Worm (Caenorhabditis elegans): ENCODE results near the gene mpst-7.

ce11 chrV:13003378-13003777 is 42.4 kb upstream of the mpst-7 start:
- no peak for TF ChIP-seq jun-1 (tag; optimal IDR thresholded peaks at IDR 0.05)
- peak; percentile 83 for TF ChIP-seq vab-7 (GFP tag; IDR thresholded peaks at IDR 0.05)
- peak; percentile 93 for TF ChIP-seq egl-43 (GFP tag; IDR thresholded peaks at IDR 0.05)
- no peak for TF ChIP-seq ama-1 (optimal IDR thresholded peaks at IDR 0.05)
- 0 out of 2 replicates have a peak, but pooled peaks have one; percentile 61 for TF ChIP-seq F44E2.7 (GFP tag; IDR thresholded peaks at IDR 0.05)
- peak; percentile 42 for TF ChIP-seq aha-1 (tag)
- no peak for TF ChIP-seq tag-97 (GFP tag; IDR thresholded peaks at IDR 0.05)
- TF ChIP-seq R02D3.7 (tag; optimal IDR thresholded peaks at IDR 0.05) = no peak
- TF ChIP-seq F49E8.2 (tag; optimal IDR thresholded peaks at IDR 0.05; ENCODE audit: borderline replicate concordance) = peak; percentile 65
- no peak for TF ChIP-seq fkh-10 (GFP tag; optimal IDR thresholded peaks at IDR 0.05)
- TF ChIP-seq duxl-1 (tag; optimal IDR thresholded peaks at IDR 0.05; ENCODE audit: poor library complexity) = peak; percentile 61

Data from whole organism, L4 larva.